Fruit fly (Drosophila melanogaster) whole organism, embryonic: Measurements from ENCODE around the gene LSm3.

ENCODE experiments used
- Ada2b ChIP-seq: fragments of 200-800 bp; sonication (Bioruptor generic); IDR thresholded peaks from 2 replicates; pipeline ENCODE4 v1.3.6; 2022; ENCODE audit warnings: missing biosample characterization, missing genetic modification characterization
- Antp ChIP-seq: fragments of 200-800 bp; sonication (Bioruptor generic); optimal IDR thresholded peaks from 3 replicates; lab custom pipeline; 2016; ENCODE audit warnings: missing biosample characterization, missing genetic modification characterization
- BtbVII ChIP-seq: fragments of 200-800 bp; sonication (Bioruptor generic); optimal IDR thresholded peaks from 3 replicates; lab custom pipeline; 2017; ENCODE audit warnings: missing biosample characterization, mild to moderate bottlenecking, missing genetic modification characterization
- CG11456 ChIP-seq: fragments of 200-800 bp; sonication (Bioruptor generic); IDR thresholded peaks from 3 replicates; pipeline ENCODE4 v1.3.6; 2022; ENCODE audit warnings: missing biosample characterization, missing genetic modification characterization
- CG14710 ChIP-seq: fragments of 200-800 bp; sonication (Bioruptor generic); optimal IDR thresholded peaks from 3 replicates; lab custom pipeline; 2019; ENCODE audit warnings: missing biosample characterization, mild to moderate bottlenecking, missing genetic modification characterization, moderate library complexity
- CG15011 ChIP-seq: fragments of 200-800 bp; sonication (Bioruptor generic); optimal IDR thresholded peaks from 3 replicates; lab custom pipeline; 2018; ENCODE audit warnings: missing biosample characterization, mild to moderate bottlenecking, missing genetic modification characterization
- CG16779 ChIP-seq: fragments of 200-800 bp; sonication (Bioruptor generic); IDR thresholded peaks from 2 replicates; pipeline ENCODE4 v1.3.6; 2022; ENCODE audit warnings: missing biosample characterization, missing genetic modification characterization
- CG16813 ChIP-seq: fragments of 200-800 bp; sonication (Bioruptor generic); IDR thresholded peaks from 3 replicates; pipeline ENCODE4 v1.3.6; 2022; ENCODE audit warnings: missing biosample characterization, missing genetic modification characterization; ENCODE audit not compliant: partially characterized antibody
- CG17612 ChIP-seq: fragments of 200-800 bp; sonication (Bioruptor generic); IDR thresholded peaks from 2 replicates; pipeline ENCODE4 v1.3.6; 2022; ENCODE audit warnings: missing biosample characterization, missing genetic modification characterization
- CG18011 ChIP-seq: fragments of 200-800 bp; sonication (Bioruptor generic); optimal IDR thresholded peaks from 2 replicates; lab custom pipeline; 2017; ENCODE audit warnings: missing biosample characterization, missing genetic modification characterization, mild to moderate bottlenecking, moderate library complexity, missing genotype
- CG18262 ChIP-seq: fragments of 200-800 bp; optimal IDR thresholded peaks from 3 replicates; lab custom pipeline; 2019; ENCODE audit warnings: missing biosample characterization, mild to moderate bottlenecking, missing genetic modification characterization, moderate library complexity
- CG31365 ChIP-seq: fragments of 200-800 bp; sonication (Bioruptor generic); optimal IDR thresholded peaks from 2 replicates; lab custom pipeline; 2018; ENCODE audit warnings: missing biosample characterization, mild to moderate bottlenecking, missing genetic modification characterization
- CG3281 ChIP-seq: fragments of 200-800 bp; sonication (Bioruptor generic); optimal IDR thresholded peaks from 3 replicates; lab custom pipeline; 2017; ENCODE audit warnings: missing biosample characterization, mild to moderate bottlenecking, missing genetic modification characterization
- CG4404 ChIP-seq: fragments of 200-800 bp; sonication (Bioruptor generic); IDR thresholded peaks from 2 replicates; pipeline ENCODE4 v1.3.6; 2022; ENCODE audit warnings: missing biosample characterization, missing genetic modification characterization
- CG4707 ChIP-seq: fragments of 200-800 bp; sonication (Bioruptor generic); optimal IDR thresholded peaks from 2 replicates; lab custom pipeline; 2018; ENCODE audit warnings: missing biosample characterization, mild to moderate bottlenecking, missing genetic modification characterization, moderate library complexity
- CG6689 ChIP-seq: fragments of 200-800 bp; sonication (Bioruptor generic); IDR thresholded peaks from 2 replicates; pipeline ENCODE4 v1.3.6; 2022; ENCODE audit warnings: missing biosample characterization, missing genetic modification characterization
- CG6854 ChIP-seq: fragments of 200-800 bp; sonication (Bioruptor generic); optimal IDR thresholded peaks from 3 replicates; lab custom pipeline; 2017; ENCODE audit warnings: missing biosample characterization, mild to moderate bottlenecking, missing genetic modification characterization
- CG7839 ChIP-seq: fragments of 200-800 bp; sonication (Bioruptor generic); optimal IDR thresholded peaks from 3 replicates; lab custom pipeline; 2018; ENCODE audit warnings: missing biosample characterization, mild to moderate bottlenecking, missing genetic modification characterization, moderate library complexity
- CG8924 ChIP-seq: fragments of 200-800 bp; optimal IDR thresholded peaks from 3 replicates; lab custom pipeline; 2019; ENCODE audit warnings: missing biosample characterization, mild to moderate bottlenecking, missing genetic modification characterization, moderate library complexity
- CG9797 ChIP-seq: fragments of 200-800 bp; sonication (Bioruptor generic); optimal IDR thresholded peaks from 3 replicates; lab custom pipeline; 2018; ENCODE audit warnings: missing biosample characterization, mild to moderate bottlenecking, missing genetic modification characterization
- D ChIP-seq, 2 experiments: fragments of 200-800 bp in 1 of 2; fragments of >200 bp in 1 of 2; sonication (Bioruptor generic) in 1 of 2; optimal IDR thresholded peaks; 2 replicates in 1 of 2; 3 replicates in 1 of 2; lab custom pipeline; 2017; ENCODE audit warnings: mild to moderate bottlenecking in 1 of 2, missing biosample characterization in 1 of 2, missing genetic modification characterization in 1 of 2, missing genetic modification reagents in 1 of 2
- Dbx ChIP-seq: fragments of 200-800 bp; sonication (Bioruptor generic); IDR thresholded peaks from 3 replicates; pipeline ENCODE4 v1.3.6; 2022; ENCODE audit warnings: missing biosample characterization, missing genetic modification characterization
- Fer1 ChIP-seq: fragments of 200-800 bp; sonication (Bioruptor generic); optimal IDR thresholded peaks from 2 replicates; lab custom pipeline; 2017; ENCODE audit warnings: missing biosample characterization, mild to moderate bottlenecking, missing genetic modification characterization
- HLH3B ChIP-seq: fragments of 200-800 bp; sonication (Bioruptor generic); IDR thresholded peaks from 2 replicates; pipeline ENCODE4 v1.3.6; 2022; ENCODE audit warnings: missing biosample characterization, missing genetic modification characterization
- Hmr ChIP-seq: fragments of 200-800 bp; sonication (Bioruptor generic); optimal IDR thresholded peaks from 3 replicates; lab custom pipeline; 2017; ENCODE audit warnings: mild to moderate bottlenecking, missing biosample characterization, missing genetic modification reagents, missing genetic modification characterization
- Hr3 ChIP-seq: fragments of 200-800 bp; sonication (Bioruptor generic); optimal IDR thresholded peaks from 3 replicates; lab custom pipeline; 2016; ENCODE audit warnings: missing biosample characterization, missing genetic modification characterization
- Max ChIP-seq: fragments of 200-800 bp; sonication (Bioruptor generic); optimal IDR thresholded peaks from 2 replicates; lab custom pipeline; 2016; ENCODE audit warnings: missing biosample characterization, mild to moderate bottlenecking, missing genetic modification characterization
- Meics ChIP-seq: fragments of 200-800 bp; sonication (Bioruptor generic); optimal IDR thresholded peaks from 2 replicates; lab custom pipeline; 2017; ENCODE audit warnings: missing biosample characterization, mild to moderate bottlenecking, missing genetic modification characterization
- Mes4 ChIP-seq: fragments of 200-800 bp; sonication (Bioruptor generic); optimal IDR thresholded peaks from 2 replicates; lab custom pipeline; 2016; ENCODE audit warnings: missing biosample characterization, missing genetic modification characterization
- Six4 ChIP-seq: fragments of 200-800 bp; sonication (Bioruptor generic); optimal IDR thresholded peaks from 2 replicates; lab custom pipeline; 2016; ENCODE audit warnings: missing biosample characterization, missing genetic modification characterization
- Sox100B ChIP-seq: fragments of 200-800 bp; sonication (Bioruptor generic); optimal IDR thresholded peaks from 3 replicates; lab custom pipeline; 2018; ENCODE audit warnings: missing biosample characterization, mild to moderate bottlenecking, missing genetic modification characterization
- al ChIP-seq: fragments of 200-800 bp; sonication (Bioruptor generic); IDR thresholded peaks from 2 replicates; pipeline ENCODE4 v1.3.6; 2022; ENCODE audit warnings: missing biosample characterization, missing genetic modification characterization
- bsh ChIP-seq, 2 experiments: fragments of 200-800 bp; sonication (Bioruptor generic); optimal IDR thresholded peaks; 2 replicates each; lab custom pipeline; 2017 to 2018; ENCODE audit warnings: mild to moderate bottlenecking in 2 of 2, missing biosample characterization in 2 of 2, missing genetic modification characterization in 2 of 2, moderate library complexity in 1 of 2
- chm ChIP-seq: fragments of 200-800 bp; sonication (Bioruptor generic); IDR thresholded peaks from 2 replicates; pipeline ENCODE4 v1.3.6; 2022; ENCODE audit warnings: missing biosample characterization, missing genetic modification characterization
- dati ChIP-seq: fragments of 200-800 bp; sonication (Bioruptor generic); IDR thresholded peaks from 2 replicates; pipeline ENCODE4 v1.3.6; 2022; ENCODE audit warnings: missing biosample characterization, missing genetic modification characterization
- esg ChIP-seq: fragments of 200-800 bp; sonication (Bioruptor generic); conservative IDR thresholded peaks from 2 replicates; pipeline ENCODE4 v1.3.6; 2022; ENCODE audit warnings: missing biosample characterization, missing genetic modification characterization
- fu2 ChIP-seq: fragments of 200-800 bp; sonication (Bioruptor generic); optimal IDR thresholded peaks from 2 replicates; lab custom pipeline; 2016; ENCODE audit warnings: missing biosample characterization, missing genetic modification characterization
- gsb-n ChIP-seq: fragments of 200-800 bp; sonication (Bioruptor generic); optimal IDR thresholded peaks from 3 replicates; lab custom pipeline; 2018; ENCODE audit warnings: missing biosample characterization, mild to moderate bottlenecking, missing genetic modification characterization
- her ChIP-seq: fragments of 200-800 bp; sonication (Bioruptor generic); optimal IDR thresholded peaks from 2 replicates; lab custom pipeline; 2016; ENCODE audit warnings: missing biosample characterization, missing genetic modification characterization
- kay ChIP-seq: fragments of 200-800 bp; sonication (Bioruptor generic); optimal IDR thresholded peaks from 2 replicates; lab custom pipeline; 2016; ENCODE audit warnings: missing biosample characterization, missing genetic modification characterization
- lab ChIP-seq: fragments of 200-800 bp; sonication (Bioruptor generic); optimal IDR thresholded peaks from 3 replicates; lab custom pipeline; 2017; ENCODE audit warnings: missing biosample characterization, missing genetic modification characterization, mild to moderate bottlenecking, moderate library complexity, missing genetic modification reagents
- mam ChIP-seq: fragments of 200-800 bp; sonication (Bioruptor generic); optimal IDR thresholded peaks from 3 replicates; lab custom pipeline; 2016; ENCODE audit warnings: missing biosample characterization, missing genetic modification characterization
- nmo ChIP-seq: fragments of 200-800 bp; sonication (Bioruptor generic); optimal IDR thresholded peaks from 2 replicates; lab custom pipeline; 2018; ENCODE audit warnings: missing biosample characterization, mild to moderate bottlenecking, missing genetic modification characterization, moderate library complexity
- pan ChIP-seq, 4 experiments: fragments of >200 bp in 3 of 4; fragments of 200-800 bp in 1 of 4; sonication (Bioruptor generic) in 1 of 4; optimal IDR thresholded peaks in 3 of 4; IDR thresholded peaks in 1 of 4; 2 replicates each; pipeline versions ENCODE4 v1.3.6 to Lab custom; 2017 to 2022; ENCODE audit warnings: missing biosample characterization in 2 of 4, missing genetic modification characterization in 2 of 4, mixed read lengths in 1 of 4
- pzg ChIP-seq: fragments of 200-800 bp; sonication (Bioruptor generic); optimal IDR thresholded peaks from 3 replicates; lab custom pipeline; 2018; ENCODE audit warnings: missing biosample characterization, mild to moderate bottlenecking, missing genetic modification characterization, moderate library complexity
- row ChIP-seq: fragments of 200-800 bp; sonication (Bioruptor generic); IDR thresholded peaks from 3 replicates; pipeline ENCODE4 v1.3.6; 2022; ENCODE audit warnings: missing biosample characterization, missing genetic modification characterization
- slbo ChIP-seq: fragments of 200-800 bp; sonication (Bioruptor generic); IDR thresholded peaks from 2 replicates; pipeline ENCODE4 v1.3.6; 2022; ENCODE audit warnings: missing biosample characterization, missing genetic modification characterization
- wor ChIP-seq: fragments of 200-800 bp; sonication (Bioruptor generic); IDR thresholded peaks from 2 replicates; pipeline ENCODE4 v1.3.6; 2022; ENCODE audit warnings: missing biosample characterization, missing genetic modification characterization

Gene LSm3

dm6 chr3R:24031019-24031824 is 35.2 kb downstream of the LSm3 start (continued):
- TF ChIP-seq CG16813 (GFP tag; lab: Robert Waterston, UW), result no peak
- no peak for TF ChIP-seq CG18262 (tag; lab: Kevin White, UChicago)
- TF ChIP-seq Max (GFP tag; lab: Kevin White, UChicago), result no peak
- TF ChIP-seq Sox100B, result no peak
- TF ChIP-seq nmo, result no peak
- no peak for TF ChIP-seq fu2 (GFP tag; lab: Kevin White, UChicago)
- no peak for TF ChIP-seq CG4707 (GFP tag; lab: Kevin White, UChicago)
- TF ChIP-seq HLH3B (GFP tag; lab: Robert Waterston, UW), result no peak
- no peak for TF ChIP-seq CG18011 (GFP tag; lab: Kevin White, UChicago)
- TF ChIP-seq CG3281, result peak; percentile 6
- 0 out of 3 replicates have a peak, but pooled peaks have one; percentile 36 for TF ChIP-seq CG11456 (GFP tag; lab: Robert Waterston, UW)
- no peak for TF ChIP-seq CG31365
- TF ChIP-seq CG7839 (tag; lab: Kevin White, UChicago), result no peak
- TF ChIP-seq CG6854, result peak; percentile 51
- TF ChIP-seq CG8924 (tag; lab: Kevin White, UChicago), result no peak
- no peak for TF ChIP-seq dati (GFP tag; lab: Robert Waterston, UW)
- peak; percentile 2 for TF ChIP-seq BtbVII
- no peak for TF ChIP-seq pan (optimal IDR thresholded peaks at IDR 0.05; lab: Kevin White, UChicago)
- TF ChIP-seq pan (GFP tag; optimal IDR thresholded peaks at IDR 0.05 in 1 of 2, IDR thresholded peaks at IDR 0.05 in 1 of 2), result peak in 1 of 2 experiments; percentile 17
- TF ChIP-seq Fer1 (GFP tag; lab: Kevin White, UChicago), result peak; percentile 36
- peak; percentile 74 for TF ChIP-seq CG16779 (GFP tag; lab: Robert Waterston, UW)
- TF ChIP-seq al (GFP tag; lab: Robert Waterston, UW), result peak; percentile 7; the same call in 1 of the 2 replicates
- TF ChIP-seq CG14710, result no peak
- TF ChIP-seq wor (GFP tag; lab: Robert Waterston, UW), result no peak
- TF ChIP-seq Meics (GFP tag; lab: Kevin White, UChicago), result peak; percentile 9
- TF ChIP-seq D (optimal IDR thresholded peaks at IDR 0.05; lab: Kevin White, UChicago), result peak; percentile 27
- no peak for TF ChIP-seq D (GFP tag; optimal IDR thresholded peaks at IDR 0.05; lab: Kevin White, UChicago)
- TF ChIP-seq Dbx (GFP tag; lab: Robert Waterston, UW), result peak; percentile 54; the same call in 1 of the 3 replicates
- no peak for TF ChIP-seq her
- TF ChIP-seq row (GFP tag; lab: Robert Waterston, UW), result peak; percentile 31; the same call in 2 of the 3 replicates
- TF ChIP-seq lab (GFP tag; lab: Kevin White, UChicago), result peak; percentile 40
- no peak for TF ChIP-seq esg (GFP tag; lab: Robert Waterston, UW)
- TF ChIP-seq Hr3 (GFP tag; lab: Kevin White, UChicago), result no peak
- 0 out of 2 replicates have a peak, but pooled peaks have one; percentile 5 for TF ChIP-seq CG6689
- no peak for TF ChIP-seq CG15011 (GFP tag; lab: Kevin White, UChicago)
- TF ChIP-seq Hmr, result no peak
- no peak for TF ChIP-seq CG9797 (GFP tag; lab: Kevin White, UChicago)
- TF ChIP-seq slbo (GFP tag; lab: Robert Waterston, UW), result peak; percentile 8; the same call in 1 of the 2 replicates
- no peak for TF ChIP-seq Mes4
- TF ChIP-seq chm, result peak; percentile 63
- no peak for TF ChIP-seq kay (GFP tag; lab: Kevin White, UChicago)
- peak in 1 of 2 experiments; percentile 29 for TF ChIP-seq bsh (GFP tag; optimal IDR thresholded peaks at IDR 0.05; lab: Kevin White, UChicago)
- no peak for TF ChIP-seq pzg
- TF ChIP-seq Antp (GFP tag; lab: Kevin White, UChicago), result no peak
- peak; percentile 14 for TF ChIP-seq gsb-n (tag; lab: Kevin White, UChicago)
- no peak for TF ChIP-seq CG17612 (GFP tag; lab: Robert Waterston, UW)
- TF ChIP-seq mam (GFP tag; lab: Kevin White, UChicago), result no peak
- TF ChIP-seq CG4404 (GFP tag; lab: Robert Waterston, UW), result no peak
- no peak for TF ChIP-seq Six4 (GFP tag; lab: Kevin White, UChicago)
- TF ChIP-seq Ada2b (GFP tag; lab: Robert Waterston, UW), result no peak
